Worm (Caenorhabditis elegans): ENCODE measurements around the gene Y26G10.5.

The Y26G10.5 gene

DNA sequence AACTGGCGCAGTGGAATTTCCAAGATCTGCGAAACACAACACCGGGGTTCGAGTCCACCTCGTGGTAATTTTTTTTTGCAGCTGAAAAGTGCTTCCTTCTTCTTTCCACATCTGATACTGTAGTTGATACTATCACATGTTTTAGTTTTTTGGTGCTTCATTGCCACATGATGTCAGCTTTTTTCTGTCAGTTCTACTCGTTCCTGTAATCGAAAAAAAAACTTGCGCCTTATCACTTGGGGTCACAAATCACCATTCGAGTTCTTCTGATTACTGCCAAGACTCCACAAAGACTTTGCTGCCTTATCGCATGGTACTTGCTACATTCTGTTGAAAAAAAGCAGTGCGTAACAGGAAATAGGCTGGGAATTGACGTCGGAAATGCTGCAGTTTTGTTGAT is 21.1 kb upstream of the Y26G10.5 start:
- no peak for TF ChIP-seq nhr-77 (tag; optimal IDR thresholded peaks at IDR 0.05)
- peak; percentile 75 for TF ChIP-seq fos-1 (tag; optimal IDR thresholded peaks at IDR 0.05)
- no peak for TF ChIP-seq Y55F3AM.14 (GFP tag; optimal IDR thresholded peaks at IDR 0.05)
- peak; percentile 28 for TF ChIP-seq nhr-129 (tag; optimal IDR thresholded peaks at IDR 0.05)
- peak; percentile 62 for TF ChIP-seq sma-9 (GFP tag; optimal IDR thresholded peaks at IDR 0.05)
- no peak for TF ChIP-seq sma-9 (tag; optimal IDR thresholded peaks at IDR 0.05)
- TF ChIP-seq nhr-21 (tag; optimal IDR thresholded peaks at IDR 0.05): no peak
- TF ChIP-seq gmeb-1 (tag; optimal IDR thresholded peaks at IDR 0.05): peak; percentile 20
- TF ChIP-seq R02D3.7 (tag; optimal IDR thresholded peaks at IDR 0.05): no peak
- TF ChIP-seq F13H6.1 (tag; optimal IDR thresholded peaks at IDR 0.05): no peak
- no peak for TF ChIP-seq dmd-4 (tag; optimal IDR thresholded peaks at IDR 0.05)

DNA sequence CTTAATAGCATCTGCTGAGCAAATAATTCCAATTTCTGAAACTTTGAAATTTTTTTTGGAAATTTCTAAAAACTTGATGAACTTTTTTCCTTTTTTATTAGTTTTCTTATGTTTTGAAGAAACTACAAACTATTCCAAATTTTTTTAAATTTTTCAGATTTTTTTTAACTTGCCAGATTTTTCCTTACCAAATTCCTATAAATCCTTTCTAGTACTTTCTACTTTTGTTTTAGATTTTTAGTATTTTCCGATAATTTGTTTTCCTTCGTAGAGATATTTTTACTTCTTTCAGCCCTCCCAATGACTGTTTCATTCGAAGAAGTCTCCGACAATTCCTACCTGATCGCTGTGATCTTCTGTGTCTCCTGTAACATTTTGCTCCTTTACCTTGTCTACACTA is 18.0 kb upstream of the Y26G10.5 start, which contains the start of gene str-77:
Gene str-77, plus strand, starts transcription at position 301 of the 400 bp plus-strand sequence.
- TF ChIP-seq zag-1 (tag; optimal IDR thresholded peaks at IDR 0.05): no peak
- TF ChIP-seq lin-13 (GFP tag; optimal IDR thresholded peaks at IDR 0.05): no peak
- TF ChIP-seq sma-9 (GFP tag; optimal IDR thresholded peaks at IDR 0.05): no peak
- no peak for TF ChIP-seq sma-9 (tag; optimal IDR thresholded peaks at IDR 0.05)
- TF ChIP-seq crh-2 (tag; optimal IDR thresholded peaks at IDR 0.05): no peak
- no peak for TF ChIP-seq sem-4 (tag; optimal IDR thresholded peaks at IDR 0.05)
- TF ChIP-seq C34F6.9 (tag; optimal IDR thresholded peaks at IDR 0.05): no peak
- TF ChIP-seq snpc-4 (tag; optimal IDR thresholded peaks at IDR 0.05): no peak
- TF ChIP-seq nhr-23 (tag; optimal IDR thresholded peaks at IDR 0.05): no peak
- no peak for TF ChIP-seq nhr-12 (tag; optimal IDR thresholded peaks at IDR 0.05)
- no peak for TF ChIP-seq gmeb-1 (tag; optimal IDR thresholded peaks at IDR 0.05)
- TF ChIP-seq Y55F3AM.14 (GFP tag; optimal IDR thresholded peaks at IDR 0.05): no peak
- no peak for TF ChIP-seq ZK546.5 (tag; optimal IDR thresholded peaks at IDR 0.05)
- no peak for TF ChIP-seq ztf-11 (tag; optimal IDR thresholded peaks at IDR 0.05)
- no peak for TF ChIP-seq sma-3 (GFP tag; optimal IDR thresholded peaks at IDR 0.05)
- TF ChIP-seq ztf-1 (GFP tag; conservative IDR thresholded peaks at IDR 0.05): no peak
- TF ChIP-seq lsy-2 (tag; optimal IDR thresholded peaks at IDR 0.05): no peak
- no peak for TF ChIP-seq nhr-25 (tag; optimal IDR thresholded peaks at IDR 0.05)
- TF ChIP-seq ztf-4 (tag; optimal IDR thresholded peaks at IDR 0.05): no peak
- no peak for TF ChIP-seq nhr-129 (tag; optimal IDR thresholded peaks at IDR 0.05)
- TF ChIP-seq blmp-1 (tag; optimal IDR thresholded peaks at IDR 0.05; ENCODE audit: insufficient read depth): no peak

DNA sequence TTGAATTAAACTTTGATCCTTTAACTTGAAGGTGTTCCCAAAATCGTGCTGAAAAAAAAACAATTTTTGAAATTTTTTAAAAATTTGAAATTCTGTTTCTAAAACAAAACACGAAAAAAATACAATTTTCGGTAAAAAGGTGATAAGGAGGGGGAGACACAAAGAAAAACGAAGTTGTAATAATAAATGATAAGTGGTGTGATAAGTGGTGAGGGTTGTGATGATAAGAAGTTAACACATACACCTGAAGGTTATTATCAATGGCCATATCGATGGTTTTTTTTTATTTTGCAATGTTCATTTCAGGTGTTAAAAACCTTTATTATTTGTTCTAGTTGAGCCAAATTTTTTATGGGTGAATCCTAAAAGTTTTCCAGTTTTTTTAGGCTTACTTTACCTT is 13.7 kb upstream of the Y26G10.5 start, which contains the start of gene twk-33:
Gene twk-33, minus strand, starts transcription at position 48 of the 400 bp plus-strand sequence.
- no peak for TF ChIP-seq sma-9 (GFP tag; optimal IDR thresholded peaks at IDR 0.05)
- no peak for TF ChIP-seq sma-9 (tag; optimal IDR thresholded peaks at IDR 0.05)
- no peak for TF ChIP-seq lsy-2 (tag; optimal IDR thresholded peaks at IDR 0.05)
- TF ChIP-seq alr-1 (tag; optimal IDR thresholded peaks at IDR 0.05): no peak
- TF ChIP-seq gmeb-1 (tag; optimal IDR thresholded peaks at IDR 0.05): peak; percentile 51
- no peak for TF ChIP-seq ztf-1 (GFP tag; conservative IDR thresholded peaks at IDR 0.05)
- TF ChIP-seq fos-1 (tag; optimal IDR thresholded peaks at IDR 0.05): peak; percentile 91
- no peak for TF ChIP-seq mdl-1 (tag; optimal IDR thresholded peaks at IDR 0.05)
- no peak for TF ChIP-seq C34F6.9 (tag; optimal IDR thresholded peaks at IDR 0.05)
- TF ChIP-seq ceh-82 (tag; optimal IDR thresholded peaks at IDR 0.05): no peak
- peak; percentile 15 for TF ChIP-seq crh-2 (tag; optimal IDR thresholded peaks at IDR 0.05)
- no peak for TF ChIP-seq nhr-6 (tag; optimal IDR thresholded peaks at IDR 0.05)
- TF ChIP-seq Y55F3AM.14 (GFP tag; optimal IDR thresholded peaks at IDR 0.05): no peak
- TF ChIP-seq nhr-25 (tag; optimal IDR thresholded peaks at IDR 0.05): no peak
- TF ChIP-seq nhr-23 (tag; optimal IDR thresholded peaks at IDR 0.05): no peak

DNA sequence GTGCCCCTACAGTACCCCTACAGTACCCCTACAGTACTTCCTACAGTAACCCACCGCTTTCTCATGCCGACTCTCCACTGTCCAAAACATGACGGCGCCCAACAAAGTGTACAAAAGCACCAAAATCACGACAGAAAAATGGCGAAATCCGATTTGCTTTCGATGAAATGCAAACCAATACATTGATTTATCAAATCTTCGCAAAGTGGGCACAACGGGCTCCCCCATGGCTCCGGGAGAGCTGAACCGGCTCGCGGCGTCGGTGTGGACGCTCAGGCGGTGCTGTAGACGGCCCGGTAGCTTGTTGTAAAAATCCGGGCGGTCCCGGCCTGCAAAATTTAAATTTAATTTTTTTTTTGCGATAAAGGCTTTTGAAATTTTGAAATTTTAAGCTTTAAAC is 11.7 kb upstream of the Y26G10.5 start:
- no peak for TF ChIP-seq elt-3 (tag; optimal IDR thresholded peaks at IDR 0.05)

DNA sequence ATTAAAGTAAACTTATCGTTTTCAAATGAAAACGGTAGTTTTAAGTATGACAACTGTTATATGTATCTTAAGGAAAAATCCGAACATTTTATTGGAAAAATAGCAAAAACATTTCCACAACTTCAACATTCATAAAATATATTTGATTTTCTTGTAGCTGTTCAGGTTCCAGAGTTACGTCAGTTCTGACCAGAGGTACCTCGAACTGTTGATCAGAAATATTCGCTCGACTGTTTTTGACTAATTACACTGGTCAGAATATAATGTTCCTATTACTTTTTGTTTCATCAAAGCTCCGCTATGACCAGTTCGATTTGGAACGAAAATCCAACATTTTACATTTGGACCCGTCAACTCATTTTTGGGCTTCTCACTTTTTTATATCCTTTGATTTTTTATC is 6.4 kb upstream of the Y26G10.5 start, which contains the start of gene srh-31:
Gene srh-31, plus strand, starts transcription at position 301 of the 400 bp plus-strand sequence.
- no peak for TF ChIP-seq blmp-1 (tag; optimal IDR thresholded peaks at IDR 0.05; ENCODE audit: insufficient read depth)
- TF ChIP-seq unc-62 (GFP tag; optimal IDR thresholded peaks at IDR 0.05): no peak
- no peak for TF ChIP-seq ceh-16 (tag; optimal IDR thresholded peaks at IDR 0.05)
- no peak for TF ChIP-seq nhr-237 (tag; optimal IDR thresholded peaks at IDR 0.05)
- TF ChIP-seq elt-1 (tag; optimal IDR thresholded peaks at IDR 0.05): no peak
- no peak for TF ChIP-seq skn-1 (tag; optimal IDR thresholded peaks at IDR 0.05)
- TF ChIP-seq ama-1 (optimal IDR thresholded peaks at IDR 0.05): no peak
- no peak for TF ChIP-seq nhr-129 (tag; optimal IDR thresholded peaks at IDR 0.05)
